Worm (Caenorhabditis elegans) whole organism, late embryonic: ENCODE data around the gene C17B7.5.

Experiments used
- elt-2 ChIP-seq: sonication (generic microtip); optimal IDR thresholded peaks from 2 replicates; lab custom pipeline; 2016; ENCODE audit warnings: missing genetic modification reagents, missing genetic modification characterization, missing compliant biosample characterization
- nhr-11 ChIP-seq: fragments of 150-350 bp; optimal IDR thresholded peaks from 2 replicates; lab custom pipeline; 2014; ENCODE audit warnings: missing biosample characterization, missing genetic modification characterization
- sox-4 ChIP-seq: sonication (generic microtip); optimal IDR thresholded peaks from 2 replicates; lab custom pipeline; 2017; ENCODE audit warnings: mild to moderate bottlenecking, missing genetic modification characterization, inconsistent platforms, missing compliant biosample characterization

DNA sequence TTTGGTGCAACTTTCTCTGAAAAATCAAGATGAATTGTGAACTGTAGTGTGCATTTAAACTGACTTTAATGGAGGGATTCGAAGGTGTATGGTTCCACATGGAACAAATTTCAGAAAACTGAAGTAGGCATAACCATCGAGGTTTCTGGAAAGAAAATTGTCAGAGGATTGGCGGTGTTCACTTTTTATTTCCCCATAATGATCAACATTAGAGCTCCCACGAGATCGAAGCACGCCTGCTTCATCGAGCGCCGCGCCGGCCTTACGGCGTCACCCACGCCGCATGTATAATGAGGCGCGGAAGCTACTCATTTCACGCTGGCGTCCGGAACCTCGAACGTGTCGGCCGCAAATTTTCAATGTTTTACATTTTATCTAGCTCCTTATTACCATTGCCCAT is 45.3 kb upstream of the C17B7.5 start:
- TF ChIP-seq sox-4 (tag; lab: Kevin White, UChicago) (no peak), elt-2 (no peak), nhr-11 (tag; lab: Kevin White, UChicago) (no peak)
